Fruit fly (Drosophila melanogaster) whole organism, embryonic: ENCODE data around the gene ppk23.
A peak's percentile ranks its signal among the peaks of the same experiment; 100 is the strongest.

Experiments
- Bdp1 ChIP-seq: fragments of 200-800 bp; sonication (Bioruptor generic); optimal IDR thresholded peaks from 3 replicates; lab custom pipeline; 2016; ENCODE audit warnings: missing biosample characterization, missing genetic modification characterization
- CG11695 ChIP-seq: fragments of 200-800 bp; sonication (Bioruptor generic); IDR thresholded peaks from 3 replicates; pipeline ENCODE4 v1.3.6; 2022; ENCODE audit warnings: missing biosample characterization, missing genetic modification characterization
- CG12236 ChIP-seq: fragments of 200-800 bp; sonication (Bioruptor generic); optimal IDR thresholded peaks from 2 replicates; lab custom pipeline; 2016; ENCODE audit warnings: missing biosample characterization, missing genetic modification characterization
- CG14050 ChIP-seq: fragments of 200-800 bp; sonication (Bioruptor generic); IDR thresholded peaks from 3 replicates; pipeline ENCODE4 v1.3.6; 2022; ENCODE audit warnings: missing biosample characterization, missing genetic modification characterization
- CG15073 ChIP-seq: fragments of 200-800 bp; sonication (Bioruptor generic); optimal IDR thresholded peaks from 2 replicates; lab custom pipeline; 2016; ENCODE audit warnings: missing biosample characterization, missing genetic modification characterization
- CG2712 ChIP-seq: fragments of 200-800 bp; optimal IDR thresholded peaks from 3 replicates; lab custom pipeline; 2019; ENCODE audit warnings: missing biosample characterization, mild to moderate bottlenecking, missing genetic modification characterization, moderate library complexity
- CG32767 ChIP-seq: fragments of 200-800 bp; sonication (Bioruptor generic); IDR thresholded peaks from 2 replicates; pipeline ENCODE4 v1.3.6; 2022; ENCODE audit warnings: missing biosample characterization, missing genetic modification characterization
- CG4730 ChIP-seq: fragments of 200-800 bp; sonication (Bioruptor generic); IDR thresholded peaks from 2 replicates; pipeline ENCODE4 v1.3.6; 2022; ENCODE audit warnings: missing biosample characterization, missing genetic modification characterization
- CG6272 ChIP-seq: fragments of 200-800 bp; sonication (Bioruptor generic); IDR thresholded peaks from 2 replicates; pipeline ENCODE4 v1.3.6; 2022; ENCODE audit warnings: missing biosample characterization, missing genetic modification characterization
- CG6791 ChIP-seq: fragments of 200-800 bp; sonication (Bioruptor generic); IDR thresholded peaks from 3 replicates; pipeline ENCODE4 v1.3.6; 2022; ENCODE audit warnings: missing biosample characterization, missing genetic modification characterization; ENCODE audit not compliant: partially characterized antibody
- CG7357 ChIP-seq: fragments of 200-800 bp; sonication (Bioruptor generic); IDR thresholded peaks from 3 replicates; pipeline ENCODE4 v1.3.6; 2022; ENCODE audit warnings: missing biosample characterization, missing genetic modification characterization
- CG7786 ChIP-seq: fragments of 200-800 bp; sonication (Bioruptor generic); optimal IDR thresholded peaks from 2 replicates; lab custom pipeline; 2016; ENCODE audit warnings: missing biosample characterization, missing genetic modification characterization
- CG7839 ChIP-seq: fragments of 200-800 bp; sonication (Bioruptor generic); optimal IDR thresholded peaks from 3 replicates; lab custom pipeline; 2018; ENCODE audit warnings: missing biosample characterization, mild to moderate bottlenecking, missing genetic modification characterization, moderate library complexity
- CG8944 ChIP-seq: fragments of 200-800 bp; sonication (Bioruptor generic); optimal IDR thresholded peaks from 3 replicates; lab custom pipeline; 2016; ENCODE audit warnings: missing biosample characterization, missing genetic modification characterization
- CG9609 ChIP-seq: fragments of 200-800 bp; sonication (Bioruptor generic); optimal IDR thresholded peaks from 3 replicates; lab custom pipeline; 2016; ENCODE audit warnings: missing biosample characterization, missing genetic modification characterization
- D ChIP-seq, 2 experiments: fragments of 200-800 bp in 1 of 2; fragments of >200 bp in 1 of 2; sonication (Bioruptor generic) in 1 of 2; optimal IDR thresholded peaks; 2 replicates in 1 of 2; 3 replicates in 1 of 2; lab custom pipeline; 2017; ENCODE audit warnings: mild to moderate bottlenecking in 1 of 2, missing biosample characterization in 1 of 2, missing genetic modification characterization in 1 of 2, missing genetic modification reagents in 1 of 2
- Deaf1 ChIP-seq: fragments of 200-800 bp; optimal IDR thresholded peaks from 3 replicates; lab custom pipeline; 2019; ENCODE audit warnings: missing biosample characterization, mild to moderate bottlenecking, missing genetic modification characterization, moderate library complexity
- Dfd ChIP-seq, 2 experiments: fragments of >200 bp; optimal IDR thresholded peaks; 2 replicates each; lab custom pipeline; 2017; ENCODE audit warnings: missing biosample characterization in 2 of 2, missing genetic modification characterization in 2 of 2
- HLH54F ChIP-seq: fragments of 200-800 bp; sonication (Bioruptor generic); optimal IDR thresholded peaks from 3 replicates; lab custom pipeline; 2016; ENCODE audit warnings: missing biosample characterization, missing genetic modification characterization
- NK7.1 ChIP-seq: fragments of 200-800 bp; sonication (Bioruptor generic); optimal IDR thresholded peaks from 3 replicates; lab custom pipeline; 2016; ENCODE audit warnings: missing biosample characterization, missing genetic modification characterization
- Neu2 ChIP-seq: fragments of 200-800 bp; sonication (Bioruptor generic); optimal IDR thresholded peaks from 3 replicates; lab custom pipeline; 2016; ENCODE audit warnings: missing biosample characterization, missing genetic modification characterization, borderline replicate concordance
- Scr ChIP-seq: fragments of 200-800 bp; sonication (Bioruptor generic); IDR thresholded peaks from 2 replicates; pipeline ENCODE4 v1.3.6; 2022; ENCODE audit warnings: missing biosample characterization, missing genetic modification characterization; ENCODE audit not compliant: partially characterized antibody
- Sox102F ChIP-seq: fragments of 200-800 bp; sonication (Bioruptor generic); optimal IDR thresholded peaks from 2 replicates; lab custom pipeline; 2018; ENCODE audit warnings: missing biosample characterization, mild to moderate bottlenecking, missing genetic modification characterization, moderate library complexity
- Sry-δ ChIP-seq: fragments of 200-800 bp; sonication (Bioruptor generic); optimal IDR thresholded peaks from 2 replicates; lab custom pipeline; 2016; ENCODE audit warnings: missing biosample characterization, missing genetic modification characterization
- Ssrp ChIP-seq: fragments of 200-800 bp; sonication (Bioruptor generic); optimal IDR thresholded peaks from 2 replicates; lab custom pipeline; 2018; ENCODE audit warnings: missing biosample characterization, mild to moderate bottlenecking, missing genetic modification characterization, moderate library complexity
- Xbp1 ChIP-seq: fragments of 200-800 bp; sonication (Bioruptor generic); optimal IDR thresholded peaks from 3 replicates; lab custom pipeline; 2016; ENCODE audit warnings: missing biosample characterization, mild to moderate bottlenecking, missing genetic modification characterization
- aop ChIP-seq: fragments of 200-800 bp; sonication (Bioruptor generic); IDR thresholded peaks from 2 replicates; pipeline ENCODE4 v1.3.6; 2022; ENCODE audit warnings: missing biosample characterization, missing genetic modification characterization
- ash1 ChIP-seq: fragments of 200-800 bp; sonication (Bioruptor generic); optimal IDR thresholded peaks from 2 replicates; lab custom pipeline; 2018; ENCODE audit warnings: missing biosample characterization, mild to moderate bottlenecking, missing genetic modification characterization
- bab2 ChIP-seq: fragments of 200-800 bp; sonication (Bioruptor generic); optimal IDR thresholded peaks from 2 replicates; lab custom pipeline; 2016; ENCODE audit warnings: missing biosample characterization, missing genetic modification characterization
- croc ChIP-seq: fragments of 200-800 bp; sonication (Bioruptor generic); conservative IDR thresholded peaks from 3 replicates; pipeline ENCODE4 v1.3.6; 2022; ENCODE audit warnings: missing biosample characterization, missing genetic modification characterization
- da ChIP-seq: fragments of 200-800 bp; sonication (Bioruptor generic); optimal IDR thresholded peaks from 2 replicates; lab custom pipeline; 2016; ENCODE audit warnings: missing biosample characterization, missing genetic modification characterization
- dmrt11E ChIP-seq: fragments of 200-800 bp; sonication (Bioruptor generic); optimal IDR thresholded peaks from 3 replicates; lab custom pipeline; 2018; ENCODE audit warnings: missing biosample characterization, mild to moderate bottlenecking, missing genetic modification characterization, moderate library complexity
- fd102C ChIP-seq: fragments of 200-800 bp; sonication (Bioruptor generic); optimal IDR thresholded peaks from 2 replicates; lab custom pipeline; 2018; ENCODE audit warnings: missing biosample characterization, mild to moderate bottlenecking, missing genetic modification characterization, moderate library complexity
- fru ChIP-seq: fragments of >200 bp; optimal IDR thresholded peaks from 2 replicates; lab custom pipeline; 2017
- jumu ChIP-seq: fragments of 200-800 bp; sonication (Bioruptor generic); optimal IDR thresholded peaks from 3 replicates; lab custom pipeline; 2016; ENCODE audit warnings: missing biosample characterization, missing genetic modification characterization
- klu ChIP-seq: fragments of 200-800 bp; sonication (Bioruptor generic); IDR thresholded peaks from 2 replicates; pipeline ENCODE4 v1.3.6; 2022; ENCODE audit warnings: missing biosample characterization, missing genetic modification characterization
- lov ChIP-seq, 2 experiments: fragments of 200-800 bp in 1 of 2; fragments of >200 bp in 1 of 2; sonication (Bioruptor generic) in 1 of 2; IDR thresholded peaks in 1 of 2; optimal IDR thresholded peaks in 1 of 2; 2 replicates in 1 of 2; 3 replicates in 1 of 2; pipeline versions ENCODE4 v1.3.6 to Lab custom; 2017 to 2022; ENCODE audit warnings: missing biosample characterization in 1 of 2, missing genetic modification characterization in 1 of 2
- onecut ChIP-seq: fragments of 200-800 bp; sonication (Bioruptor generic); IDR thresholded peaks from 2 replicates; pipeline ENCODE4 v1.3.6; 2022; ENCODE audit warnings: missing biosample characterization, missing genetic modification characterization
- p53 ChIP-seq: fragments of 200-800 bp; sonication (Bioruptor generic); optimal IDR thresholded peaks from 2 replicates; lab custom pipeline; 2016; ENCODE audit warnings: missing biosample characterization, missing genetic modification characterization
- peb ChIP-seq: fragments of 200-800 bp; sonication (Bioruptor generic); IDR thresholded peaks from 2 replicates; pipeline ENCODE4 v1.3.6; 2022; ENCODE audit warnings: missing biosample characterization, missing genetic modification characterization
- pho ChIP-seq: fragments of 200-800 bp; sonication (Bioruptor generic); optimal IDR thresholded peaks from 2 replicates; lab custom pipeline; 2016; ENCODE audit warnings: missing biosample characterization, missing genetic modification characterization
- rib ChIP-seq: fragments of 200-800 bp; sonication (Bioruptor generic); IDR thresholded peaks from 2 replicates; pipeline ENCODE4 v1.3.6; 2022; ENCODE audit warnings: missing biosample characterization, missing genetic modification characterization
- ro ChIP-seq: fragments of 200-800 bp; sonication (Bioruptor generic); IDR thresholded peaks from 2 replicates; pipeline ENCODE4 v1.3.6; 2022; ENCODE audit warnings: missing biosample characterization, missing genetic modification characterization
- row ChIP-seq: fragments of 200-800 bp; sonication (Bioruptor generic); IDR thresholded peaks from 3 replicates; pipeline ENCODE4 v1.3.6; 2022; ENCODE audit warnings: missing biosample characterization, missing genetic modification characterization
- sim ChIP-seq: fragments of 200-800 bp; sonication (Bioruptor generic); IDR thresholded peaks from 2 replicates; pipeline ENCODE4 v1.3.6; 2022; ENCODE audit warnings: missing biosample characterization, missing genetic modification characterization
- sob ChIP-seq: fragments of 200-800 bp; sonication (Bioruptor generic); IDR thresholded peaks from 2 replicates; pipeline ENCODE4 v1.3.6; 2022; ENCODE audit warnings: missing biosample characterization, missing genetic modification characterization
- tgo ChIP-seq: fragments of 200-800 bp; sonication (Bioruptor generic); IDR thresholded peaks from 3 replicates; pipeline ENCODE4 v1.3.6; 2022; ENCODE audit warnings: missing biosample characterization, missing genetic modification characterization
- tin ChIP-seq: fragments of 200-800 bp; sonication (Bioruptor generic); optimal IDR thresholded peaks from 3 replicates; lab custom pipeline; 2016; ENCODE audit warnings: missing biosample characterization, missing genetic modification characterization
- unc-4 ChIP-seq: fragments of 200-800 bp; sonication (Bioruptor generic); IDR thresholded peaks from 2 replicates; pipeline ENCODE4 v1.3.6; 2022; ENCODE audit warnings: missing biosample characterization, missing genetic modification characterization; ENCODE audit not compliant: partially characterized antibody
- usp ChIP-seq: fragments of >200 bp; optimal IDR thresholded peaks from 2 replicates; lab custom pipeline; 2017; ENCODE audit warnings: missing biosample characterization, missing genetic modification characterization
- vvl ChIP-seq: fragments of 200-800 bp; sonication (Bioruptor generic); IDR thresholded peaks from 2 replicates; pipeline ENCODE4 v1.3.6; 2022; ENCODE audit warnings: missing biosample characterization, missing genetic modification characterization

Gene ppk23

DNA sequence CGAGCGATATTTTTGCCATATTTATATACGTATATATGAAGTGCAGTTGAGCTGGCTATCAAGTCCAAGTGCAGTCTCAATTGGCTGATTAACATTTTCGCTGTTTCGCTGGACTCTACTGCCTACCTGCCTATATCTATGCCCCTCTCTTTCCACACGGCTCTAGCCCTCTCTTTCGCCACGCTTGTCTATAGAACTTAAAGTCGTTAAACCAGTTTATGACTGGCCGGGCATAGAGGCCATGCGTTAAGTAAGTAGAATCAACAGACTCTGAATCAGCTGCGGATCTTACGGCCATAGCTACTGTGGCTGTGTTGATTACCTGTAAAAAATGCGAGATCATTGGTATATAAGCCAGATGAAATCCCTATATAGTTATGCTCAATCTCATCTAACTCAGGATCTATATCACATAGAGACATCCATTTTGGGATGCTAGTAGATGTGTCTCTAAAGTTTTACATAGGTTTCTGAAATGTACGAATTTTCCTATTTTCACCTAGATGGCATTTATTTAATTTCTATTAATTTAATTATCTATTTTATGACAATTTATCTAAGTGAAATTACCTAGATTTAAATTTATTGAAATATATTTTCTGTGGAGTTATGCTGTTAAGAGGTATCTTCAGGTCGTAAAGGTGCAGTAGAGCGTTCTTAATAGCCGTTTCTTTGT lies 12.7 kb upstream of the ppk23 start (continued):
- TF ChIP-seq jumu (GFP tag; lab: Kevin White, UChicago) (no peak), CG11695 (GFP tag; lab: Robert Waterston, UW) (no peak), da (GFP tag; lab: Kevin White, UChicago) (no peak), ash1 (no peak), croc (GFP tag; lab: Robert Waterston, UW) (no peak), CG6791 (GFP tag; lab: Robert Waterston, UW) (no peak), vvl (GFP tag; lab: Robert Waterston, UW) (no peak), p53 (GFP tag; lab: Kevin White, UChicago) (no peak), Neu2 (GFP tag; lab: Kevin White, UChicago) (no peak), Xbp1 (peak; percentile 21), lov (optimal IDR thresholded peaks at IDR 0.05; lab: Kevin White, UChicago) (no peak), lov (GFP tag; IDR thresholded peaks at IDR 0.05; lab: Robert Waterston, UW) (no peak), usp (GFP tag; lab: Kevin White, UChicago) (no peak), CG6272 (GFP tag; lab: Robert Waterston, UW) (no peak), rib (GFP tag; lab: Robert Waterston, UW) (no peak), Sry-δ (GFP tag; lab: Kevin White, UChicago) (no peak), row (GFP tag; lab: Robert Waterston, UW) (peak; percentile 52; the same call in 2 of the 3 replicates), klu (GFP tag; lab: Robert Waterston, UW) (no peak), unc-4 (GFP tag; lab: Robert Waterston, UW) (no peak), CG8944 (GFP tag; lab: Kevin White, UChicago) (no peak), HLH54F (no peak), Sox102F (GFP tag; lab: Kevin White, UChicago) (no peak), fru (no peak), CG7786 (GFP tag; lab: Kevin White, UChicago) (no peak), peb (GFP tag; lab: Robert Waterston, UW) (0 out of 2 replicates have a peak, but pooled peaks have one; percentile 11), CG9609 (GFP tag; lab: Kevin White, UChicago) (no peak), CG2712 (tag; lab: Kevin White, UChicago) (peak; percentile 66), CG7357 (GFP tag; lab: Robert Waterston, UW) (no peak), CG7839 (peak; percentile 45), dmrt11E (tag; lab: Kevin White, UChicago) (peak; percentile 56), tgo (GFP tag; lab: Robert Waterston, UW) (peak; percentile 16; the same call in 1 of the 3 replicates), CG14050 (GFP tag; lab: Robert Waterston, UW) (no peak), Bdp1 (no peak), tin (GFP tag; lab: Kevin White, UChicago) (no peak), bab2 (GFP tag; lab: Kevin White, UChicago) (no peak), CG32767 (no peak), pho (no peak), sob (GFP tag; lab: Robert Waterston, UW) (no peak), fd102C (GFP tag; lab: Kevin White, UChicago) (no peak), NK7.1 (GFP tag; lab: Kevin White, UChicago) (no peak), Deaf1 (tag; lab: Kevin White, UChicago) (no peak), D (optimal IDR thresholded peaks at IDR 0.05; lab: Kevin White, UChicago) (no peak), D (GFP tag; optimal IDR thresholded peaks at IDR 0.05; lab: Kevin White, UChicago) (peak; percentile 44), sim (GFP tag; lab: Robert Waterston, UW) (no peak), Scr (GFP tag; lab: Robert Waterston, UW) (no peak), Ssrp (tag; lab: Kevin White, UChicago) (peak; percentile 50), aop (GFP tag; lab: Robert Waterston, UW) (no peak), Dfd (GFP tag; optimal IDR thresholded peaks at IDR 0.05; lab: Kevin White, UChicago) (no peak), ro (GFP tag; lab: Robert Waterston, UW) (no peak), CG4730 (no peak), CG15073 (GFP tag; lab: Kevin White, UChicago) (no peak), CG12236 (GFP tag; lab: Kevin White, UChicago) (no peak), onecut (GFP tag; lab: Robert Waterston, UW) (no peak)
